Worm (Caenorhabditis elegans): Measurements from ENCODE around the gene nhr-219.

ce11 chrV:8980845-8981244 is 14.9 kb upstream of the nhr-219 start, which contains the start of gene str-84:
- TF ChIP-seq alr-1 (tag; optimal IDR thresholded peaks at IDR 0.05) (no peak), aly-2 (tag; optimal IDR thresholded peaks at IDR 0.05) (no peak), egl-27 (tag; optimal IDR thresholded peaks at IDR 0.05) (no peak), nhr-25 (tag; optimal IDR thresholded peaks at IDR 0.05) (no peak), ceh-82 (tag; optimal IDR thresholded peaks at IDR 0.05) (no peak), ama-1 (optimal IDR thresholded peaks at IDR 0.05) (no peak)
